Fruit fly (Drosophila melanogaster) Kc167 (cell line): ENCODE results near the gene scramb1.

Experiments
- Myc ChIP-seq: fragments of >200 bp; optimal IDR thresholded peaks from 2 replicates; lab custom pipeline; 2017; ENCODE audit warnings: missing external identifiers
- Sin3A ChIP-seq: fragments of >200 bp; optimal IDR thresholded peaks from 2 replicates; lab custom pipeline; 2018; ENCODE audit warnings: missing external identifiers
- h ChIP-seq: fragments of >200 bp; optimal IDR thresholded peaks from 3 replicates; lab custom pipeline; 2018; ENCODE audit warnings: missing external identifiers
- insv ChIP-seq: fragments of >200 bp; optimal IDR thresholded peaks from 3 replicates; lab custom pipeline; 2018; ENCODE audit warnings: missing external identifiers
- psq ChIP-seq: fragments of >200 bp; optimal IDR thresholded peaks from 2 replicates; lab custom pipeline; 2017; ENCODE audit warnings: missing external identifiers
- ttk ChIP-seq: sonication (Bioruptor generic); optimal IDR thresholded peaks from 2 replicates; lab custom pipeline; 2017; ENCODE audit warnings: missing external identifiers

Gene scramb1

dm6 chr3L:10225214-10225729, at the start of gene scramb1:
TSS of gene scramb1 (minus strand) at chr3L:10225240.
- TF ChIP-seq ttk (lab: Kevin White, UChicago) (no peak), Sin3A (no peak), h (lab: Kevin White, UChicago) (no peak), Myc (no peak), insv (lab: Kevin White, UChicago) (no peak), psq (no peak)

dm6 chr3L:10272904-10273303, 47.9 kb upstream of the scramb1 start, which contains the start of gene Or67d:
TSS of gene Or67d (plus strand) at chr3L:10273204.
- TF ChIP-seq Sin3A = no peak
- no peak for TF ChIP-seq h (lab: Kevin White, UChicago)
- TF ChIP-seq ttk (lab: Kevin White, UChicago) = no peak
- TF ChIP-seq psq = no peak
- no peak for TF ChIP-seq Myc
- TF ChIP-seq insv (lab: Kevin White, UChicago) = no peak

dm6 chr3L:10271609-10272174, 46.7 kb upstream of the scramb1 start:
- TF ChIP-seq Sin3A (no peak), h (lab: Kevin White, UChicago) (no peak), ttk (lab: Kevin White, UChicago) (no peak), psq (no peak), insv (lab: Kevin White, UChicago) (no peak), Myc (no peak)

dm6 chr3L:10267605-10268004, 42.6 kb upstream of the scramb1 start:
- TF ChIP-seq insv (lab: Kevin White, UChicago) (no peak), ttk (lab: Kevin White, UChicago) (no peak), h (lab: Kevin White, UChicago) (no peak), psq (no peak), Sin3A (no peak), Myc (no peak)

- TF ChIP-seq insv (lab: Kevin White, UChicago) = no peak
- TF ChIP-seq psq = no peak
- no peak for TF ChIP-seq Sin3A
- TF ChIP-seq ttk (lab: Kevin White, UChicago) = no peak
- TF ChIP-seq h (lab: Kevin White, UChicago) = no peak
- no peak for TF ChIP-seq Myc
Measured at dm6 chr3L:10267011-10267410, 42.0 kb upstream of the scramb1 start, which contains the start of gene can. TSS of gene can (minus strand) at chr3L:10267111.

- TF ChIP-seq Sin3A (no peak), psq (no peak), insv (lab: Kevin White, UChicago) (no peak), ttk (lab: Kevin White, UChicago) (no peak), h (lab: Kevin White, UChicago) (no peak), Myc (no peak)
Measured at dm6 chr3L:10262827-10263226, 37.8 kb upstream of the scramb1 start.

- TF ChIP-seq psq = no peak
- TF ChIP-seq Sin3A = no peak
- TF ChIP-seq insv (lab: Kevin White, UChicago) = no peak
- TF ChIP-seq ttk (lab: Kevin White, UChicago) = no peak
- no peak for TF ChIP-seq h (lab: Kevin White, UChicago)
- TF ChIP-seq Myc = no peak
Measured at dm6 chr3L:10261219-10261618, 36.2 kb upstream of the scramb1 start.

dm6 chr3L:10258738-10259137, 33.7 kb upstream of the scramb1 start:
- TF ChIP-seq ttk (lab: Kevin White, UChicago) (no peak), h (lab: Kevin White, UChicago) (no peak), Myc (no peak), Sin3A (no peak), insv (lab: Kevin White, UChicago) (no peak), psq (no peak)

dm6 chr3L:10254131-10254530, 29.1 kb upstream of the scramb1 start:
- TF ChIP-seq ttk (lab: Kevin White, UChicago) (no peak), psq (no peak), Myc (no peak), insv (lab: Kevin White, UChicago) (no peak), h (lab: Kevin White, UChicago) (no peak), Sin3A (no peak)

- TF ChIP-seq psq (no peak), Myc (no peak), insv (lab: Kevin White, UChicago) (no peak), ttk (lab: Kevin White, UChicago) (no peak), h (lab: Kevin White, UChicago) (no peak), Sin3A (no peak)
Measured at dm6 chr3L:10249836-10250235, 24.8 kb upstream of the scramb1 start.

- TF ChIP-seq psq (no peak), ttk (lab: Kevin White, UChicago) (no peak), h (lab: Kevin White, UChicago) (no peak), insv (lab: Kevin White, UChicago) (no peak), Myc (no peak), Sin3A (no peak)
Measured at dm6 chr3L:10247579-10247978, 22.5 kb upstream of the scramb1 start.

dm6 chr3L:10247121-10247520, 22.1 kb upstream of the scramb1 start:
- TF ChIP-seq Myc (no peak), h (lab: Kevin White, UChicago) (no peak)

dm6 chr3L:10246226-10246778, 21.3 kb upstream of the scramb1 start:
- TF ChIP-seq psq = no peak
- no peak for TF ChIP-seq ttk (lab: Kevin White, UChicago)
- TF ChIP-seq h (lab: Kevin White, UChicago) = no peak
- TF ChIP-seq Myc = no peak
- no peak for TF ChIP-seq insv (lab: Kevin White, UChicago)
- TF ChIP-seq Sin3A = no peak
